Worm (Caenorhabditis elegans) whole organism, L4 larva: ENCODE measurements around the gene R10E11.5.

ENCODE experiments used
- Y75B8A.6 ChIP-seq: fragments of 200-800 bp; sonication (Bioruptor generic); IDR thresholded peaks from 2 replicates; pipeline ENCODE4 v1.3.6; 2022; ENCODE audit warnings: missing genetic modification reagents, missing genetic modification characterization, missing compliant biosample characterization
- ZK546.5 ChIP-seq, 2 experiments: sonication (generic microtip); optimal IDR thresholded peaks; 2 replicates each; lab custom pipeline; 2017; ENCODE audit warnings: missing biosample characterization in 2 of 2, missing genetic modification characterization in 2 of 2
- ama-1 ChIP-seq: fragments of 150-350 bp; optimal IDR thresholded peaks from 2 replicates; lab custom pipeline; 2014; ENCODE audit warnings: inconsistent platforms, mixed read lengths
- lin-38 ChIP-seq: fragments of 200-800 bp; sonication (Bioruptor generic); IDR thresholded peaks from 2 replicates; pipeline ENCODE4 v1.3.6; 2022; ENCODE audit warnings: missing genetic modification reagents, missing genetic modification characterization, missing compliant biosample characterization
- nhr-237 ChIP-seq: sonication (generic microtip); optimal IDR thresholded peaks from 2 replicates; lab custom pipeline; 2017; ENCODE audit warnings: missing biosample characterization, missing genetic modification characterization
- pha-4 ChIP-seq, 2 experiments: fragments of 150-350 bp in 1 of 2; fragments of 200-800 bp in 1 of 2; sonication (Bioruptor generic) in 1 of 2; IDR thresholded peaks in 1 of 2; optimal IDR thresholded peaks in 1 of 2; 2 replicates each; pipeline versions ENCODE4 v1.3.6 to Lab custom; 2014 to 2022; ENCODE audit warnings: missing genetic modification characterization in 2 of 2, missing genetic modification reagents in 2 of 2, missing biosample characterization in 1 of 2, missing compliant biosample characterization in 1 of 2
- spr-3 ChIP-seq: fragments of 200-800 bp; sonication (Bioruptor generic); optimal IDR thresholded peaks from 2 replicates; lab custom pipeline; 2018; ENCODE audit warnings: mild to moderate bottlenecking, missing genetic modification characterization, missing compliant biosample characterization

- TF ChIP-seq ZK546.5 (tag; optimal IDR thresholded peaks at IDR 0.05; lab: Kevin White, UChicago) (no peak), lin-38 (GFP tag; lab: Robert Waterston, UW) (peak; percentile 62), spr-3 (GFP tag; lab: Kevin White, UChicago) (no peak), nhr-237 (tag; lab: Kevin White, UChicago) (no peak), Y75B8A.6 (GFP tag; lab: Robert Waterston, UW) (no peak), ama-1 (lab: Kevin White, UChicago) (no peak), pha-4 (GFP tag; IDR thresholded peaks at IDR 0.05; lab: Robert Waterston, UW) (no peak), pha-4 (tag; optimal IDR thresholded peaks at IDR 0.05; lab: Kevin White, UChicago) (no peak)
Observed at ce11 chrIII:9746665-9747064, 42.8 kb downstream of the R10E11.5 start.
